Worm (Caenorhabditis elegans) whole organism, mixed stage, embryonic: ENCODE data around the gene thn-4.

Experiments used
- M03D4.4 ChIP-seq: sonication (generic microtip); optimal IDR thresholded peaks from 2 replicates; lab custom pipeline; 2017; ENCODE audit warnings: mild to moderate bottlenecking, missing genetic modification characterization, missing compliant biosample characterization
- bed-3 ChIP-seq: fragments of 200-800 bp; sonication (Bioruptor generic); optimal IDR thresholded peaks from 3 replicates; lab custom pipeline; 2018; ENCODE audit warnings: mild to moderate bottlenecking, missing genetic modification characterization, moderate library complexity, missing compliant biosample characterization
- blmp-1 ChIP-seq: fragments of 150-350 bp; optimal IDR thresholded peaks from 2 replicates; lab custom pipeline; 2014; ENCODE audit warnings: missing biosample characterization, missing genetic modification characterization
- ceh-43 ChIP-seq: fragments of 200-800 bp; sonication (Bioruptor generic); optimal IDR thresholded peaks from 2 replicates; lab custom pipeline; 2018; ENCODE audit warnings: mild to moderate bottlenecking, missing genetic modification characterization, moderate library complexity, missing compliant biosample characterization
- ceh-83 ChIP-seq: fragments of 200-800 bp; sonication (Bioruptor generic); optimal IDR thresholded peaks from 2 replicates; lab custom pipeline; 2018; ENCODE audit warnings: mild to moderate bottlenecking, missing genetic modification characterization, missing compliant biosample characterization
- ces-1 ChIP-seq: fragments of 150-350 bp; optimal IDR thresholded peaks from 2 replicates; lab custom pipeline; 2014; ENCODE audit warnings: missing biosample characterization, missing genetic modification reagents, missing genetic modification characterization
- cnd-1 ChIP-seq: fragments of 200-800 bp; sonication (Bioruptor generic); optimal IDR thresholded peaks from 2 replicates; lab custom pipeline; 2018; ENCODE audit warnings: mild to moderate bottlenecking, missing genetic modification characterization, missing compliant biosample characterization
- drap-1 ChIP-seq: fragments of 200-800 bp; sonication (Bioruptor generic); optimal IDR thresholded peaks from 3 replicates; lab custom pipeline; 2018; ENCODE audit warnings: mild to moderate bottlenecking, missing genetic modification characterization, missing compliant biosample characterization
- elt-1 ChIP-seq: sonication (generic microtip); optimal IDR thresholded peaks from 2 replicates; lab custom pipeline; 2017; ENCODE audit warnings: missing genetic modification characterization, mild to moderate bottlenecking, missing compliant biosample characterization, antibody characterized with exemption, moderate library complexity, borderline replicate concordance; ENCODE audit not compliant: insufficient read depth
- flh-1 ChIP-seq: fragments of 200-800 bp; sonication (Bioruptor generic); optimal IDR thresholded peaks from 2 replicates; lab custom pipeline; 2018; ENCODE audit warnings: mild to moderate bottlenecking, missing genetic modification characterization, moderate library complexity, missing compliant biosample characterization
- ham-2 ChIP-seq: fragments of 200-800 bp; sonication (Bioruptor generic); optimal IDR thresholded peaks from 2 replicates; lab custom pipeline; 2018; ENCODE audit warnings: mild to moderate bottlenecking, missing genetic modification characterization, missing compliant biosample characterization
- hlh-1 ChIP-seq: fragments of 150-350 bp; optimal IDR thresholded peaks from 2 replicates; lab custom pipeline; 2014; ENCODE audit warnings: missing biosample characterization, missing genetic modification reagents, missing genetic modification characterization
- lin-13 ChIP-seq: fragments of 150-350 bp; optimal IDR thresholded peaks from 2 replicates; lab custom pipeline; 2014; ENCODE audit warnings: missing biosample characterization, missing genetic modification characterization
- lin-32 ChIP-seq: fragments of 200-800 bp; sonication (Bioruptor generic); optimal IDR thresholded peaks from 2 replicates; lab custom pipeline; 2018; ENCODE audit warnings: mild to moderate bottlenecking, missing genetic modification characterization, missing compliant biosample characterization
- lsy-2 ChIP-seq: fragments of 150-350 bp; optimal IDR thresholded peaks from 2 replicates; lab custom pipeline; 2014; ENCODE audit warnings: missing biosample characterization, missing genetic modification characterization
- mab-5 ChIP-seq: fragments of 150-350 bp; optimal IDR thresholded peaks from 2 replicates; lab custom pipeline; 2014; ENCODE audit warnings: missing biosample characterization, missing genetic modification characterization
- mep-1 ChIP-seq: fragments of 150-350 bp; optimal IDR thresholded peaks from 2 replicates; lab custom pipeline; 2017; ENCODE audit warnings: missing biosample characterization, missing genetic modification reagents, missing genetic modification characterization, inconsistent platforms
- mls-2 ChIP-seq: sonication (generic microtip); optimal IDR thresholded peaks from 2 replicates; lab custom pipeline; 2016; ENCODE audit warnings: mild to moderate bottlenecking, missing genetic modification characterization, moderate library complexity, missing compliant biosample characterization
- nhr-12 ChIP-seq: fragments of 150-350 bp; optimal IDR thresholded peaks from 2 replicates; lab custom pipeline; 2014; ENCODE audit warnings: missing biosample characterization, missing genetic modification characterization
- nhr-2 ChIP-seq: fragments of 150-350 bp; optimal IDR thresholded peaks from 2 replicates; lab custom pipeline; 2014; ENCODE audit warnings: missing biosample characterization, missing genetic modification characterization
- nhr-237 ChIP-seq: fragments of 150-350 bp; optimal IDR thresholded peaks from 2 replicates; lab custom pipeline; 2014; ENCODE audit warnings: missing biosample characterization, missing genetic modification characterization
- nhr-28 ChIP-seq: fragments of 150-350 bp; optimal IDR thresholded peaks from 2 replicates; lab custom pipeline; 2014; ENCODE audit warnings: missing biosample characterization, missing genetic modification characterization
- nhr-76 ChIP-seq: sonication (generic microtip); optimal IDR thresholded peaks from 2 replicates; lab custom pipeline; 2017; ENCODE audit warnings: missing biosample characterization, missing genetic modification characterization
- pha-4 ChIP-seq: fragments of 150-350 bp; optimal IDR thresholded peaks from 2 replicates; lab custom pipeline; 2018; ENCODE audit warnings: missing biosample characterization, missing genetic modification reagents, missing genetic modification characterization
- sem-2 ChIP-seq: fragments of 200-800 bp; sonication (Bioruptor generic); optimal IDR thresholded peaks from 2 replicates; lab custom pipeline; 2018; ENCODE audit warnings: mild to moderate bottlenecking, missing genetic modification characterization, missing compliant biosample characterization
- snpc-4 ChIP-seq: fragments of 150-350 bp; optimal IDR thresholded peaks from 2 replicates; lab custom pipeline; 2014; ENCODE audit warnings: missing biosample characterization, missing genetic modification characterization
- sptf-1 ChIP-seq: sonication (generic microtip); optimal IDR thresholded peaks from 2 replicates; lab custom pipeline; 2017; ENCODE audit warnings: mild to moderate bottlenecking, missing genetic modification characterization, moderate library complexity, missing compliant biosample characterization
- tbx-8 ChIP-seq: fragments of 200-800 bp; sonication (Bioruptor generic); optimal IDR thresholded peaks from 2 replicates; lab custom pipeline; 2018; ENCODE audit warnings: mild to moderate bottlenecking, missing genetic modification characterization, moderate library complexity, missing compliant biosample characterization
- unc-120 ChIP-seq: sonication (generic microtip); optimal IDR thresholded peaks from 2 replicates; lab custom pipeline; 2017; ENCODE audit warnings: missing genetic modification characterization, missing compliant biosample characterization; ENCODE audit not compliant: poor library complexity, severe bottlenecking
- unc-39 ChIP-seq: fragments of 150-350 bp; optimal IDR thresholded peaks from 2 replicates; lab custom pipeline; 2014; ENCODE audit warnings: missing biosample characterization, missing genetic modification characterization
- unc-62 ChIP-seq: fragments of 150-350 bp; optimal IDR thresholded peaks from 2 replicates; lab custom pipeline; 2014; ENCODE audit warnings: missing biosample characterization, missing genetic modification reagents, missing genetic modification characterization
- zip-8 ChIP-seq: fragments of 150-350 bp; optimal IDR thresholded peaks from 2 replicates; lab custom pipeline; 2014; ENCODE audit warnings: missing biosample characterization, missing genetic modification characterization
- ztf-11 ChIP-seq: fragments of 150-350 bp; optimal IDR thresholded peaks from 2 replicates; lab custom pipeline; 2014; ENCODE audit warnings: missing biosample characterization, missing genetic modification characterization

thn-4 gene

DNA sequence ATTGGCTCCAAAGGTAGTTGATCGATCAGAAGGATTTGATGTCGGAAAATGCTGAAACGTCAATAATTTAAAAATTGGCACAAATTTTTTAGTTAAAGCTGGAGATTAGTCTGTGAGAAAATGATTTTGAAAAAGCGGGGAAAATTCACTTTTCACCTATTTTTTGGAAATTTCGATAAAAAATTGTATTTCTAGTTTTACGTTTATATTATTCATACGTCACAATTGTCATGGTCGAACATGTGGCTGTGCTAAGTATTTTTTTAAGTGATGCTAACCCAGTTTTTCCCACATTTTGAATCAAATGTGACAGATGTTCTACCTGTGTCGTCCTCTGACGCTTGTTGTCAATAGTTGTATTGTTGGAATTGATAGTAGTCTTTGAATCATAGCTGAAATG lies 8.2 kb upstream of the thn-4 start:
- TF ChIP-seq ztf-11 (tag; lab: Kevin White, UChicago) (no peak), pha-4 (tag; lab: Kevin White, UChicago) (no peak), snpc-4 (no peak), bed-3 (GFP tag; lab: Kevin White, UChicago) (no peak), nhr-2 (tag; lab: Kevin White, UChicago) (no peak), nhr-28 (tag; lab: Kevin White, UChicago) (no peak), tbx-8 (GFP tag; lab: Kevin White, UChicago) (no peak), M03D4.4 (tag; lab: Kevin White, UChicago) (no peak), ces-1 (GFP tag; lab: Kevin White, UChicago) (no peak), ham-2 (GFP tag; lab: Kevin White, UChicago) (no peak), nhr-76 (tag; lab: Kevin White, UChicago) (no peak), unc-120 (no peak)

- TF ChIP-seq nhr-2 (tag; lab: Kevin White, UChicago): no peak
- TF ChIP-seq cnd-1 (tag; lab: Kevin White, UChicago): no peak
- TF ChIP-seq pha-4 (tag; lab: Kevin White, UChicago): no peak
- no peak for TF ChIP-seq mep-1
- no peak for TF ChIP-seq unc-62 (GFP tag; lab: Kevin White, UChicago)
- no peak for TF ChIP-seq bed-3 (GFP tag; lab: Kevin White, UChicago)
- TF ChIP-seq nhr-237: no peak
- no peak for TF ChIP-seq snpc-4
- no peak for TF ChIP-seq drap-1 (GFP tag; lab: Kevin White, UChicago)
- TF ChIP-seq ces-1 (GFP tag; lab: Kevin White, UChicago): no peak
- TF ChIP-seq blmp-1 (tag; lab: Kevin White, UChicago): no peak
- no peak for TF ChIP-seq elt-1 (tag; lab: Kevin White, UChicago)
- no peak for TF ChIP-seq nhr-28 (tag; lab: Kevin White, UChicago)
- no peak for TF ChIP-seq nhr-76 (tag; lab: Kevin White, UChicago)
- TF ChIP-seq tbx-8 (GFP tag; lab: Kevin White, UChicago): no peak
- no peak for TF ChIP-seq sem-2 (GFP tag; lab: Kevin White, UChicago)
- no peak for TF ChIP-seq flh-1 (GFP tag; lab: Kevin White, UChicago)
- TF ChIP-seq nhr-12 (tag; lab: Kevin White, UChicago): no peak
- TF ChIP-seq mab-5 (tag; lab: Kevin White, UChicago): no peak
- TF ChIP-seq sptf-1 (tag; lab: Kevin White, UChicago): no peak
Observed at ce11 chrV:16874966-16875365, 3.7 kb upstream of the thn-4 start, which contains the start of gene F49A5.10. Gene F49A5.10, plus strand, starts transcription at chrV:16875266.

DNA sequence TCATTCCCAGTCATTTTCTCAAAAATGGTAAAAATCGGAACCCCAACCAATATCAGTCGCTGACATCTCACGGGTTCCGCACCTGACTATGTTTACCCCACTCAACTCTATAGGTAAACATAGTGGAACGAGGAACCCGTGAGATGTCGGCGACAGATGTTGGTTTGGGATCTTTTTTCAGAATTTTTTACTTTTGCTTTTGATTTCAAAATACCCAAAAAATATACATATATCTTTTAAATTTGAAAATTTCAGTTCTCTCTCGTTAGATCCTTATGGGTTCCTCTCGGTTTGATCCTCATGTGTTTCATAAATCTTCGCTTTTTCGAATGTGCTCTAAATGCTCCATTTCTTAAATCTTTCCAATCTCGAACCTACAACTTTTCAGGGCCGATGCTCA lies 2.4 kb upstream of the thn-4 start, which contains the start of gene srw-23:
Gene srw-23, plus strand, starts transcription at position 301 of the 400 bp plus-strand sequence.
- TF ChIP-seq mep-1 (no peak), lin-32 (GFP tag; lab: Kevin White, UChicago) (no peak), lsy-2 (tag; lab: Kevin White, UChicago) (no peak), ztf-11 (tag; lab: Kevin White, UChicago) (no peak), ces-1 (GFP tag; lab: Kevin White, UChicago) (no peak), lin-13 (tag; lab: Kevin White, UChicago) (no peak), snpc-4 (no peak), bed-3 (GFP tag; lab: Kevin White, UChicago) (no peak), tbx-8 (GFP tag; lab: Kevin White, UChicago) (no peak), ceh-43 (GFP tag; lab: Kevin White, UChicago) (no peak), pha-4 (tag; lab: Kevin White, UChicago) (no peak), nhr-12 (tag; lab: Kevin White, UChicago) (no peak), drap-1 (GFP tag; lab: Kevin White, UChicago) (no peak), ham-2 (GFP tag; lab: Kevin White, UChicago) (no peak), nhr-237 (no peak), mab-5 (tag; lab: Kevin White, UChicago) (no peak), nhr-2 (tag; lab: Kevin White, UChicago) (no peak), cnd-1 (tag; lab: Kevin White, UChicago) (no peak), hlh-1 (tag; lab: Kevin White, UChicago) (no peak), M03D4.4 (tag; lab: Kevin White, UChicago) (no peak)

DNA sequence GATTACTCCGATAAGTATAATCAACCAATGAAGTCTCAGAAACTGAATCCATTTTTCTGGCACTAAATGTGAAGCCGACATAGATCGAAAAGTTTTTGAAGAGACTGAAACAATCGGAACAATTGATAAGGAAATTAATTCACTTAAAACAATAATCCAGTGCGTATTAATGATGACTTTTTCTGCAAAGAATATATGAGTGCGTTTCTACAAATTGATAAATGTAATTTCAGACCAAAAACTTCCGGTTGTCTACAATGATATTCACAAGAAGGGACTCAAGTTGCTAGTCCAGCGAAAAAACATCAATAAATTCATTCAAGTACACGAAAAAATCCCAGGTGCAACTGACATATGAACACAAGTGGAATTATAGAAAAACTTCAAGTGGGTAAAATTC lies 1.5 kb downstream of the thn-4 start, which contains the start of gene clec-33:
Gene clec-33, minus strand, starts transcription at position 101 of the 400 bp plus-strand sequence.
- TF ChIP-seq ceh-83 (GFP tag; lab: Kevin White, UChicago) (no peak), ces-1 (GFP tag; lab: Kevin White, UChicago) (no peak), ceh-43 (GFP tag; lab: Kevin White, UChicago) (no peak), unc-39 (tag; lab: Kevin White, UChicago) (no peak), unc-62 (GFP tag; lab: Kevin White, UChicago) (no peak), nhr-12 (tag; lab: Kevin White, UChicago) (no peak), zip-8 (no peak), flh-1 (GFP tag; lab: Kevin White, UChicago) (no peak), unc-120 (no peak), mls-2 (tag; lab: Kevin White, UChicago) (no peak)
